Worm (Caenorhabditis elegans) whole organism, late embryonic: ENCODE measurements around the gene ZC455.1.

Experiments
- K02D7.2 ChIP-seq: sonication (generic microtip); optimal IDR thresholded peaks from 2 replicates; lab custom pipeline; 2017; ENCODE audit warnings: mild to moderate bottlenecking, missing genetic modification characterization, missing compliant biosample characterization
- K09A11.1 ChIP-seq: sonication (generic microtip); optimal IDR thresholded peaks from 2 replicates; lab custom pipeline; 2017; ENCODE audit warnings: antibody characterized with exemption, mild to moderate bottlenecking, missing genetic modification characterization, missing compliant biosample characterization; ENCODE audit not compliant: insufficient read depth
- ama-1 ChIP-seq: fragments of 150-350 bp; optimal IDR thresholded peaks from 2 replicates; lab custom pipeline; 2014
- ceh-14 ChIP-seq: sonication (generic microtip); optimal IDR thresholded peaks from 2 replicates; lab custom pipeline; 2016; ENCODE audit warnings: missing genotype, missing genetic modification characterization, missing compliant biosample characterization
- ceh-18 ChIP-seq: sonication (generic microtip); optimal IDR thresholded peaks from 2 replicates; lab custom pipeline; 2016; ENCODE audit warnings: missing genetic modification characterization, missing compliant biosample characterization
- ceh-19 ChIP-seq: fragments of 200-800 bp; sonication (Bioruptor generic); optimal IDR thresholded peaks from 2 replicates; lab custom pipeline; 2018; ENCODE audit warnings: mild to moderate bottlenecking, missing genetic modification characterization, missing compliant biosample characterization
- ceh-2 ChIP-seq: sonication (generic microtip); optimal IDR thresholded peaks from 2 replicates; lab custom pipeline; 2016; ENCODE audit warnings: missing genotype, missing genetic modification characterization, missing compliant biosample characterization
- ceh-24 ChIP-seq: sonication (generic microtip); optimal IDR thresholded peaks from 2 replicates; lab custom pipeline; 2016; ENCODE audit warnings: mild to moderate bottlenecking, missing genetic modification characterization, missing compliant biosample characterization
- ceh-31 ChIP-seq: sonication (generic microtip); optimal IDR thresholded peaks from 2 replicates; lab custom pipeline; 2016; ENCODE audit warnings: missing genetic modification characterization, missing compliant biosample characterization
- ceh-34 ChIP-seq: sonication (generic microtip); optimal IDR thresholded peaks from 2 replicates; lab custom pipeline; 2016; ENCODE audit warnings: mild to moderate bottlenecking, missing genetic modification characterization, missing compliant biosample characterization
- ceh-45 ChIP-seq: fragments of 200-800 bp; sonication (Bioruptor generic); IDR thresholded peaks from 2 replicates; pipeline ENCODE4 v1.3.6; 2022; ENCODE audit warnings: missing genetic modification reagents, missing genetic modification characterization, missing compliant biosample characterization
- ceh-48 ChIP-seq: sonication (generic microtip); optimal IDR thresholded peaks from 2 replicates; lab custom pipeline; 2016; ENCODE audit warnings: missing genetic modification characterization, inconsistent platforms, missing compliant biosample characterization
- ceh-6 ChIP-seq: fragments of 200-800 bp; sonication (Bioruptor generic); optimal IDR thresholded peaks from 2 replicates; lab custom pipeline; 2018; ENCODE audit warnings: mild to moderate bottlenecking, missing genetic modification characterization, missing compliant biosample characterization
- che-1 ChIP-seq: sonication (generic microtip); optimal IDR thresholded peaks from 2 replicates; lab custom pipeline; 2016; ENCODE audit warnings: mild to moderate bottlenecking, missing genetic modification characterization, missing compliant biosample characterization
- dmd-4 ChIP-seq: sonication (generic microtip); optimal IDR thresholded peaks from 2 replicates; lab custom pipeline; 2016; ENCODE audit warnings: borderline replicate concordance, missing genetic modification characterization, missing compliant biosample characterization
- dve-1 ChIP-seq: sonication (generic microtip); optimal IDR thresholded peaks from 2 replicates; lab custom pipeline; 2017; ENCODE audit warnings: antibody characterized with exemption, mild to moderate bottlenecking, missing genetic modification characterization, missing compliant biosample characterization
- elt-2 ChIP-seq: sonication (generic microtip); optimal IDR thresholded peaks from 2 replicates; lab custom pipeline; 2016; ENCODE audit warnings: missing genetic modification reagents, missing genetic modification characterization, missing compliant biosample characterization
- elt-4 ChIP-seq: sonication (generic microtip); optimal IDR thresholded peaks from 2 replicates; lab custom pipeline; 2016; ENCODE audit warnings: missing genetic modification characterization, missing compliant biosample characterization
- ets-4 ChIP-seq: sonication (generic microtip); optimal IDR thresholded peaks from 2 replicates; lab custom pipeline; 2016; ENCODE audit warnings: missing genetic modification characterization, missing compliant biosample characterization
- fax-1 ChIP-seq: sonication (generic microtip); optimal IDR thresholded peaks from 2 replicates; lab custom pipeline; 2016; ENCODE audit warnings: missing genotype, missing genetic modification characterization, missing compliant biosample characterization
- fkh-10 ChIP-seq: fragments of 150-350 bp; optimal IDR thresholded peaks from 2 replicates; lab custom pipeline; 2014; ENCODE audit warnings: missing biosample characterization, missing genetic modification reagents, missing genetic modification characterization
- gmeb-2 ChIP-seq: sonication (generic microtip); optimal IDR thresholded peaks from 2 replicates; lab custom pipeline; 2016; ENCODE audit warnings: missing genetic modification characterization, inconsistent platforms, missing compliant biosample characterization
- hlh-13 ChIP-seq: fragments of 200-800 bp; sonication (Bioruptor generic); optimal IDR thresholded peaks from 2 replicates; lab custom pipeline; 2018; ENCODE audit warnings: mild to moderate bottlenecking, missing genetic modification characterization, missing compliant biosample characterization
- hlh-8 ChIP-seq: sonication (generic microtip); optimal IDR thresholded peaks from 2 replicates; lab custom pipeline; 2016; ENCODE audit warnings: missing genotype, missing genetic modification characterization, missing compliant biosample characterization
- lim-6 ChIP-seq: sonication (generic microtip); optimal IDR thresholded peaks from 2 replicates; lab custom pipeline; 2016; ENCODE audit warnings: missing genetic modification characterization, missing compliant biosample characterization
- lin-11 ChIP-seq: fragments of 200-800 bp; sonication (Bioruptor generic); optimal IDR thresholded peaks from 2 replicates; lab custom pipeline; 2018; ENCODE audit warnings: mild to moderate bottlenecking, missing genetic modification characterization, missing compliant biosample characterization
- nfya-1 ChIP-seq: sonication (generic microtip); optimal IDR thresholded peaks from 2 replicates; lab custom pipeline; 2017; ENCODE audit warnings: missing genetic modification characterization, mild to moderate bottlenecking, missing compliant biosample characterization, antibody characterized with exemption, moderate library complexity
- nhr-232 ChIP-seq: sonication (generic microtip); optimal IDR thresholded peaks from 2 replicates; lab custom pipeline; 2016; ENCODE audit warnings: missing genetic modification characterization, missing compliant biosample characterization
- pag-3 ChIP-seq: sonication (generic microtip); optimal IDR thresholded peaks from 2 replicates; lab custom pipeline; 2016; ENCODE audit warnings: missing compliant biosample characterization, missing genetic modification characterization, borderline replicate concordance
- pha-4 ChIP-seq: fragments of 150-350 bp; optimal IDR thresholded peaks from 2 replicates; lab custom pipeline; 2018; ENCODE audit warnings: missing biosample characterization, missing genetic modification reagents, missing genetic modification characterization
- pros-1 ChIP-seq: fragments of 150-350 bp; optimal IDR thresholded peaks from 2 replicates; lab custom pipeline; 2014; ENCODE audit warnings: missing biosample characterization, missing genetic modification reagents, missing genetic modification characterization
- ref-2 ChIP-seq: sonication (generic microtip); optimal IDR thresholded peaks from 2 replicates; lab custom pipeline; 2016; ENCODE audit warnings: missing genetic modification characterization, missing compliant biosample characterization
- rnt-1 ChIP-seq: sonication (generic microtip); optimal IDR thresholded peaks from 2 replicates; lab custom pipeline; 2016; ENCODE audit warnings: missing genetic modification characterization, missing compliant biosample characterization
- sdc-2 ChIP-seq: sonication (generic microtip); optimal IDR thresholded peaks from 2 replicates; lab custom pipeline; 2016; ENCODE audit warnings: missing genotype, missing genetic modification characterization, missing compliant biosample characterization
- sox-2 ChIP-seq: fragments of 200-800 bp; sonication (Bioruptor generic); IDR thresholded peaks from 2 replicates; pipeline ENCODE4 v1.3.6; 2022; ENCODE audit warnings: missing genetic modification reagents, missing genetic modification characterization, missing compliant biosample characterization
- sox-4 ChIP-seq: sonication (generic microtip); optimal IDR thresholded peaks from 2 replicates; lab custom pipeline; 2017; ENCODE audit warnings: mild to moderate bottlenecking, missing genetic modification characterization, inconsistent platforms, missing compliant biosample characterization
- syd-9 ChIP-seq: sonication (generic microtip); optimal IDR thresholded peaks from 2 replicates; lab custom pipeline; 2016; ENCODE audit warnings: mild to moderate bottlenecking, missing genetic modification characterization, moderate library complexity, missing compliant biosample characterization
- tbx-2 ChIP-seq: sonication (generic microtip); optimal IDR thresholded peaks from 2 replicates; lab custom pipeline; 2016; ENCODE audit warnings: missing genetic modification characterization, missing compliant biosample characterization
- tbx-7 ChIP-seq: sonication (generic microtip); optimal IDR thresholded peaks from 2 replicates; lab custom pipeline; 2016; ENCODE audit warnings: missing genotype, missing genetic modification characterization, missing compliant biosample characterization
- ttx-3 ChIP-seq: sonication (generic microtip); optimal IDR thresholded peaks from 2 replicates; lab custom pipeline; 2016; ENCODE audit warnings: missing genetic modification reagents, missing genetic modification characterization, missing compliant biosample characterization
- unc-42 ChIP-seq: sonication (generic microtip); optimal IDR thresholded peaks from 2 replicates; lab custom pipeline; 2016; ENCODE audit warnings: missing genotype, missing genetic modification characterization, missing compliant biosample characterization
- unc-55 ChIP-seq: sonication (generic microtip); optimal IDR thresholded peaks from 2 replicates; lab custom pipeline; 2017; ENCODE audit warnings: missing biosample characterization, missing genetic modification reagents, missing genetic modification characterization
- unc-86 ChIP-seq: sonication (generic microtip); optimal IDR thresholded peaks from 2 replicates; lab custom pipeline; 2016; ENCODE audit warnings: missing genetic modification characterization, missing compliant biosample characterization
- zip-5 ChIP-seq: sonication (generic microtip); optimal IDR thresholded peaks from 2 replicates; lab custom pipeline; 2016; ENCODE audit warnings: missing genetic modification characterization, missing compliant biosample characterization

Gene ZC455.1

ce11 chrV:12773222-12773621 lies at the start of gene ZC455.1:
Gene ZC455.1 (plus strand): TSS chrV:12773522.
- TF ChIP-seq ceh-18, result no peak
- no peak for TF ChIP-seq lim-6
- TF ChIP-seq ceh-31 (tag; lab: Kevin White, UChicago), result no peak
- TF ChIP-seq elt-2, result no peak
- no peak for TF ChIP-seq lin-11 (tag; lab: Kevin White, UChicago)
- no peak for TF ChIP-seq unc-55
- TF ChIP-seq ttx-3, result no peak
- TF ChIP-seq hlh-13 (GFP tag; lab: Kevin White, UChicago), result no peak
- no peak for TF ChIP-seq rnt-1 (tag; lab: Kevin White, UChicago)

DNA sequence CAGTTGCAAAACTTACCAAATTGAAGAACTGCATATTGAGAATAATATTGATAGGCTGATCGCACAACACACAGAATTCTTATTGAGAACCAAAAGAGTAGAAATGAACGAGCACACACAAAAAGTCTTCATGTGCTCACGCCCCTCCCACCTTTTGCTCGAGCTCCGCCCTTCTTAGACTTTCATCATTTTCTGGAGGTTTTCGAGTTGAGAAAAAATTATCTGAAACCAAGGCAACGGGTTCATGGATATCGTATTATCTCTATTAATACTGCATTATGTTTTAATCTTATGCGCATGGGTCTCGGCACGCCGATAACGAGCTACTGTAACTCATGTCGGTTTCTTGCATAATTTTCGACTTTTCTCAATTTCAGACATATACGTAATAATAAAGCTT lies 47.4 kb upstream of the ZC455.1 start, which contains the start of gene R11D1.12:
R11D1.12 (minus strand) TSS at position 101 of the 400 bp plus-strand sequence.
- TF ChIP-seq ceh-14 (tag; lab: Kevin White, UChicago) (no peak), gmeb-2 (tag; lab: Kevin White, UChicago) (no peak), tbx-7 (tag; lab: Kevin White, UChicago) (no peak), che-1 (tag; lab: Kevin White, UChicago) (no peak), K02D7.2 (tag; lab: Kevin White, UChicago) (no peak), fkh-10 (no peak), ceh-24 (tag; lab: Kevin White, UChicago) (no peak), ceh-45 (no peak), ama-1 (no peak), pros-1 (tag; lab: Kevin White, UChicago) (no peak), tbx-2 (tag; lab: Kevin White, UChicago) (no peak), lin-11 (tag; lab: Kevin White, UChicago) (no peak), sox-2 (GFP tag; lab: Robert Waterston, UW) (no peak), ceh-6 (GFP tag; lab: Kevin White, UChicago) (no peak), ref-2 (tag; lab: Kevin White, UChicago) (no peak), pha-4 (no peak), K09A11.1 (tag; lab: Kevin White, UChicago) (no peak), zip-5 (no peak)
- TF ChIP-seq, all 69 proteins: peak for 0

ce11 chrV:12727104-12727637 lies 46.2 kb upstream of the ZC455.1 start, which contains the start of gene R11D1.13:
Gene R11D1.13 (plus strand): TSS chrV:12727154.
- TF ChIP-seq ceh-48 (tag; lab: Kevin White, UChicago), result no peak
- no peak for TF ChIP-seq elt-4 (tag; lab: Kevin White, UChicago)
- no peak for TF ChIP-seq dmd-4 (tag; lab: Kevin White, UChicago)
- TF ChIP-seq pha-4, result no peak
- no peak for TF ChIP-seq hlh-8 (tag; lab: Kevin White, UChicago)
- TF ChIP-seq elt-2, result no peak
- TF ChIP-seq ceh-31 (tag; lab: Kevin White, UChicago), result no peak
- TF ChIP-seq che-1 (tag; lab: Kevin White, UChicago), result no peak
- TF ChIP-seq syd-9, result no peak
- TF ChIP-seq pag-3 (tag; lab: Kevin White, UChicago), result no peak

DNA sequence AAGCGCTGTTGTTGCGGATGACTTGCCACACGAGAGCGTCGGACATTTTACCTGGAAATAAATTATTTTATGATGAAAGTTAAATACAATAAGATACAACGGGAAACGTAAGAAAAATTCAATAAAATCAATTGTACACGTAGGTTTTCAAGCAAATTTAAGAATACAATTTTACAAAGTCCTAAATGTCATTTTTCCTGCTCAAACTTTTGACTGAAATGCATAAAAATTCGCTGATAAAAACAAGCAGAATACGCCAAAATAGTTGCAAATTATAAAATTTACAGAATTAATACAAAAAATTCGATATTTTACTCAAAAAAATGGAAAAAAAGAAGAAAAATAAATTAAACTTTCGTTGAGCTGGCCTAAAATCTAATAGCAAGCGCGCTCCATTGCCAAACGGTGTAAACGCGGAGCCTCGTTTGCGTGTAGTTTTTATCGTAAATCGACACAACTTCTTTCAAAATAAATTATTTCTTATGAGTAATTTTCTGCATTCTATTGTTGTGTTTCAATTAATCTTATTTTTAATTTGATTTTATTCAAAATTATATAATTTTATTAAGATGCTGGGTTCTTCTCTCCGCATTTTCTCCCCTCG lies 45.2 kb upstream of the ZC455.1 start, which contains the start of the genes rpl-28 and mrpl-49:
rpl-28 (minus strand) TSS at position 51 of the 604 bp plus-strand sequence.
mrpl-49 (plus strand) TSS at position 570 of the 604 bp plus-strand sequence.
- TF ChIP-seq rnt-1 (tag; lab: Kevin White, UChicago) (no peak), elt-2 (peak; percentile 36), sdc-2 (tag; lab: Kevin White, UChicago) (no peak), ceh-19 (no peak), dve-1 (tag; lab: Kevin White, UChicago) (peak; percentile 63), tbx-2 (tag; lab: Kevin White, UChicago) (peak; percentile 16), ceh-18 (peak; percentile 17), pros-1 (tag; lab: Kevin White, UChicago) (no peak), ttx-3 (peak; percentile 5), nfya-1 (tag; lab: Kevin White, UChicago) (peak; percentile 76), nhr-232 (no peak), fax-1 (tag; lab: Kevin White, UChicago) (no peak), ceh-31 (tag; lab: Kevin White, UChicago) (peak; percentile 58), ceh-14 (tag; lab: Kevin White, UChicago) (peak; percentile 3), ets-4 (tag; lab: Kevin White, UChicago) (no peak), sox-4 (tag; lab: Kevin White, UChicago) (no peak), ceh-34 (tag; lab: Kevin White, UChicago) (peak; percentile 16), ceh-2 (tag; lab: Kevin White, UChicago) (no peak), ref-2 (tag; lab: Kevin White, UChicago) (no peak), unc-42 (tag; lab: Kevin White, UChicago) (peak; percentile 84), unc-86 (tag; lab: Kevin White, UChicago) (peak; percentile 4)
